Fruit fly (Drosophila melanogaster): Measurements from ENCODE around the gene spn-A.

spn-A gene

DNA sequence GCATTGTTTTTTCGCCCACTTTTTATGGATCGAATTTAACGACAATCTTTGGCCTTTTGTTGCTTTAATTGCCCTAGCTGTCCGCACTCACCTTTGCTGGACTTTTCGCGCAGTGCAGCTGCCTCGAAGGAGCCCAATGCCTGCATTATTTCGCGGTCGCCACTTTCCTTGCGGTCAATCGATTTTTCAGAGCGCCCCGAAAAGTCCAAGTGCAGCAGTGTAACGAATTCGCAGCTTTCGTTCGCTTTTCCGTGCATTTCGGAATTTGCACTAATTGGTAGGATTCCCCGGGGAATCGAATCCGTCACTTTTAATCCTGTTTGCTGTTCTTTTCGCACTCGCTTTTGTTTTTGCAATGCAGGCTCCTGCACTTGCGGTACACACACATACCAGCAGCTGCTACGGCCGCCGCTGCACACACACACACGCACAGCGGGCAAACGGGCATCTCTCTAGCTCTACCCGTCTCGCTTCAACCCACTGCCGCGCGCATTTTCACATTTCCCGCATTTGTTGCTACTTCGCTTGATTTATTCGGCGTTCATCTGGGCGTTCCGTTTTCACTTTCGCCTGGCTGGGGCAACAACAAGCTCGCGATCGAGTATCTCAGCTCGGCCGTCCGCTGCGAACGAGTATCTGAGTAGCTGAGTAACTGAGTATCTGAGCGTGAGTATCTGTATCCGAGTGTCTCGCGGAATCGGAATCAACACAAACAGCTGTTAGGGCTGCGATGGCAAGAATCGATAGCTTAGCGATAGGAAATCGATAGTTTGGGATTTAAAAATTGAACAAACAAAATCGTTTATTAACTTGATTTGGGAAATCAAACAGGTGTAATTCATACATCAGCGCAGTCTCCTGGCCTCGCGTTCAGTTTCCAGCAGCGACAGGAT is 34.0 kb downstream of the spn-A start, which contains the start of gene Mgat2 (continued):
- TF ChIP-seq CG1233 (GFP tag; optimal IDR thresholded peaks at IDR 0.05) (peak; percentile 19), odd (GFP tag; optimal IDR thresholded peaks at IDR 0.05) (peak; percentile 69), Nf-YB (GFP tag; optimal IDR thresholded peaks at IDR 0.05) (peak; percentile 57), lbe (GFP tag; optimal IDR thresholded peaks at IDR 0.05) (peak; percentile 34), CG3281 (GFP tag; optimal IDR thresholded peaks at IDR 0.05) (no peak), nom (GFP tag; optimal IDR thresholded peaks at IDR 0.05) (peak; percentile 65), CG2120 (GFP tag; optimal IDR thresholded peaks at IDR 0.05) (no peak), jumu (GFP tag; optimal IDR thresholded peaks at IDR 0.05) (no peak), al (GFP tag; IDR thresholded peaks at IDR 0.05) (no peak), pita (GFP tag; optimal IDR thresholded peaks at IDR 0.05) (no peak), D (optimal IDR thresholded peaks at IDR 0.05) (no peak), D (GFP tag; optimal IDR thresholded peaks at IDR 0.05) (no peak), chinmo (GFP tag; IDR thresholded peaks at IDR 0.05; ENCODE audit: partially characterized antibody) (peak; percentile 97), en (GFP tag; optimal IDR thresholded peaks at IDR 0.05) (no peak), zen2 (GFP tag; IDR thresholded peaks at IDR 0.05; ENCODE audit: partially characterized antibody) (peak; percentile 90), CG13424 (tag; optimal IDR thresholded peaks at IDR 0.05) (peak; percentile 27), pho (GFP tag; optimal IDR thresholded peaks at IDR 0.05) (no peak), CG10565 (GFP tag; optimal IDR thresholded peaks at IDR 0.05) (no peak), zfh2 (GFP tag; optimal IDR thresholded peaks at IDR 0.05) (no peak), chn (GFP tag; optimal IDR thresholded peaks at IDR 0.05) (peak; percentile 34), sd (tag; optimal IDR thresholded peaks at IDR 0.05) (peak; percentile 82), Xbp1 (GFP tag; optimal IDR thresholded peaks at IDR 0.05) (no peak), ro (GFP tag; IDR thresholded peaks at IDR 0.05) (no peak), ap (GFP tag; IDR thresholded peaks at IDR 0.05) (no peak), CrebB (tag; optimal IDR thresholded peaks at IDR 0.05) (peak; percentile 47), bbx (GFP tag; IDR thresholded peaks at IDR 0.05; ENCODE audit: partially characterized antibody) (peak; percentile 86), CG34376 (GFP tag; optimal IDR thresholded peaks at IDR 0.05) (peak; percentile 84), ERR (GFP tag; optimal IDR thresholded peaks at IDR 0.05) (no peak), caup (GFP tag; optimal IDR thresholded peaks at IDR 0.05; ENCODE audit: severe bottlenecking) (no peak), ranshi (GFP tag; IDR thresholded peaks at IDR 0.05) (no peak; the same call in 1 of the 2 replicates), CG9727 (GFP tag; optimal IDR thresholded peaks at IDR 0.05) (peak; percentile 38), Chrac-16 (GFP tag; optimal IDR thresholded peaks at IDR 0.05) (no peak), pfk (GFP tag; optimal IDR thresholded peaks at IDR 0.05) (peak; percentile 83), Trl (optimal IDR thresholded peaks at IDR 0.05) (peak; percentile 45 to 61), Trl (GFP tag; optimal IDR thresholded peaks at IDR 0.05) (peak; percentile 30), kah (GFP tag; optimal IDR thresholded peaks at IDR 0.05) (peak; percentile 58), gce (GFP tag; IDR thresholded peaks at IDR 0.05) (peak; percentile 31; the same call in 1 of the 3 replicates), Nf-YA (GFP tag; IDR thresholded peaks at IDR 0.05) (no peak), p53 (GFP tag; optimal IDR thresholded peaks at IDR 0.05) (no peak), CG2875 (GFP tag; optimal IDR thresholded peaks at IDR 0.05) (peak; percentile 14), CG1832 (GFP tag; optimal IDR thresholded peaks at IDR 0.05) (peak; percentile 76), abd-A (tag; optimal IDR thresholded peaks at IDR 0.05) (peak; percentile 96), bowl (GFP tag; IDR thresholded peaks at IDR 0.05) (peak; percentile 53; the same call in 1 of the 2 replicates), CG17829 (tag; optimal IDR thresholded peaks at IDR 0.05) (peak; percentile 71), HLH4C (GFP tag; IDR thresholded peaks at IDR 0.05; ENCODE audit: partially characterized antibody) (peak; percentile 80), CG30020 (tag; optimal IDR thresholded peaks at IDR 0.05) (no peak), CG31365 (tag; optimal IDR thresholded peaks at IDR 0.05) (peak; percentile 42), CG4617 (GFP tag; optimal IDR thresholded peaks at IDR 0.05; ENCODE audit: borderline replicate concordance) (peak; percentile 12), HLH3B (GFP tag; IDR thresholded peaks at IDR 0.05) (no peak)
